Fruit fly (Drosophila melanogaster): Measurements from ENCODE around the gene Teh4.

Gene Teh4

dm6 chr3L:4138804-4139521, 39.1 kb downstream of the Teh4 start, which contains the start of the genes Rop and Ras64B (continued):
- TF ChIP-seq CHES-1-like (GFP tag; optimal IDR thresholded peaks at IDR 0.05) (peak; percentile 75), CG2129 (GFP tag; IDR thresholded peaks at IDR 0.05; ENCODE audit: partially characterized antibody) (peak; percentile 45; the same call in 1 of the 2 replicates), stwl (tag; optimal IDR thresholded peaks at IDR 0.05) (peak; percentile 41), mirr (GFP tag; optimal IDR thresholded peaks at IDR 0.05) (no peak), CG4424 (GFP tag; optimal IDR thresholded peaks at IDR 0.05) (no peak), CG6813 (GFP tag; optimal IDR thresholded peaks at IDR 0.05) (no peak), CG10431 (GFP tag; optimal IDR thresholded peaks at IDR 0.05) (no peak), Hr39 (optimal IDR thresholded peaks at IDR 0.05) (no peak), CG15696 (tag; optimal IDR thresholded peaks at IDR 0.05) (no peak), CG30020 (tag; optimal IDR thresholded peaks at IDR 0.05) (peak; percentile 27), Jarid2 (GFP tag; optimal IDR thresholded peaks at IDR 0.05) (peak; percentile 62), Myb (GFP tag; optimal IDR thresholded peaks at IDR 0.05) (peak; percentile 62), Adf1 (GFP tag; IDR thresholded peaks at IDR 0.05) (peak; percentile 56), wdn (GFP tag; IDR thresholded peaks at IDR 0.05) (no peak), CG30431 (GFP tag; optimal IDR thresholded peaks at IDR 0.05) (no peak), CG3847 (GFP tag; IDR thresholded peaks at IDR 0.05) (peak; percentile 48), CG18011 (GFP tag; optimal IDR thresholded peaks at IDR 0.05) (no peak), CG31224 (GFP tag; IDR thresholded peaks at IDR 0.05) (no peak), MBD-R2 (GFP tag; IDR thresholded peaks at IDR 0.05) (peak; percentile 84), sob (GFP tag; IDR thresholded peaks at IDR 0.05) (no peak; the same call in none of the 2 replicates)

dm6 chr3L:4135857-4136256, 42.2 kb downstream of the Teh4 start, which contains the start of gene RfC4:
RfC4 (minus strand) TSS chr3L:4136038.
- TF ChIP-seq CG12769 (tag; optimal IDR thresholded peaks at IDR 0.05) = no peak
- TF ChIP-seq dmrt11E (tag; optimal IDR thresholded peaks at IDR 0.05) = no peak
- TF ChIP-seq ATbp (GFP tag; optimal IDR thresholded peaks at IDR 0.05) = no peak
- no peak for TF ChIP-seq CG10147 (GFP tag; optimal IDR thresholded peaks at IDR 0.05)
- TF ChIP-seq MBD-R2 (GFP tag; IDR thresholded peaks at IDR 0.05) = peak; percentile 46; the same call in 1 of the 2 replicates
- no peak for TF ChIP-seq CG13624 (GFP tag; optimal IDR thresholded peaks at IDR 0.05)
- peak; percentile 32 for TF ChIP-seq CG1603 (tag; optimal IDR thresholded peaks at IDR 0.05)
- TF ChIP-seq Dip2 (GFP tag; IDR thresholded peaks at IDR 0.05) = no peak
- TF ChIP-seq CG15269 (tag; optimal IDR thresholded peaks at IDR 0.05) = no peak
- no peak for TF ChIP-seq CTCF (GFP tag; optimal IDR thresholded peaks at IDR 0.05)
- no peak for TF ChIP-seq CG3065 (GFP tag; optimal IDR thresholded peaks at IDR 0.05)
- no peak for TF ChIP-seq Camta (GFP tag; optimal IDR thresholded peaks at IDR 0.05)
- TF ChIP-seq chif (GFP tag; optimal IDR thresholded peaks at IDR 0.05) = no peak
- no peak for TF ChIP-seq Hr51 (GFP tag; optimal IDR thresholded peaks at IDR 0.05)
- TF ChIP-seq CG12071 (GFP tag; optimal IDR thresholded peaks at IDR 0.05) = no peak
- no peak for TF ChIP-seq sima (GFP tag; optimal IDR thresholded peaks at IDR 0.05)
- TF ChIP-seq E2f2 (GFP tag; IDR thresholded peaks at IDR 0.05) = peak; percentile 89
- no peak for TF ChIP-seq bab2 (GFP tag; optimal IDR thresholded peaks at IDR 0.05)
- TF ChIP-seq gfzf (GFP tag; optimal IDR thresholded peaks at IDR 0.05) = peak; percentile 69
- no peak for TF ChIP-seq schlank (tag; optimal IDR thresholded peaks at IDR 0.05)
- TF ChIP-seq lmd (GFP tag; IDR thresholded peaks at IDR 0.05) = no peak
- TF ChIP-seq CG6175 (GFP tag; IDR thresholded peaks at IDR 0.05) = no peak
- no peak for TF ChIP-seq Atf3 (GFP tag; optimal IDR thresholded peaks at IDR 0.05)
- TF ChIP-seq CG32767 (GFP tag; IDR thresholded peaks at IDR 0.05) = no peak
- TF ChIP-seq prd (optimal IDR thresholded peaks at IDR 0.05) = no peak
- no peak for TF ChIP-seq prd (GFP tag; IDR thresholded peaks at IDR 0.05)
- no peak for TF ChIP-seq slou (GFP tag; optimal IDR thresholded peaks at IDR 0.05)
- TF ChIP-seq Hmr (GFP tag; optimal IDR thresholded peaks at IDR 0.05) = no peak
- TF ChIP-seq lilli (GFP tag; optimal IDR thresholded peaks at IDR 0.05) = no peak
- TF ChIP-seq phol (tag; optimal IDR thresholded peaks at IDR 0.05) = no peak
- no peak for TF ChIP-seq Ada2b (GFP tag; IDR thresholded peaks at IDR 0.05)
- TF ChIP-seq Chrac-16 (GFP tag; optimal IDR thresholded peaks at IDR 0.05) = no peak

All from whole organism, embryonic.